Worm (Caenorhabditis elegans): ENCODE results near the gene vab-2.

vab-2 gene

DNA sequence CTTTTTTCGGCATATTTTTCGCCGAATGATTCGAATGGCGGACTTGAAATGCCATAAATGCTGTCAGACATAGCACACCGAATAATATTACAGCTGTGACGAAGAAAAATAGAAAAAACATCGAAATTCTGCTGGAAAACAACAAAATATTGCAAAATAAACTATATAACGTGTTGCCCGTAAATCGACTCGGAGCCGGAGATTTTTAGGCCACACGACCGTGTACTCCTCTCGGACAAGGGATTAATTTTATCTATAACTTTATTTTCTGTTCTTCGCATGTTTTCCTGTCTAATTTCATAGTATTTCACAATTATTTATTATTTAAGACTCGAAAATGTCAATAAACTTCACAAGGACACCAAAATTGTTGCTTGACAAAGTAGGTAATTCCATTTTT is 36.6 kb upstream of the vab-2 start, which contains the start of the genes algn-14 and M02B7.2 (continued):
- TF ChIP-seq nhr-77 (tag; optimal IDR thresholded peaks at IDR 0.05) (peak; percentile 0), nhr-47 (tag; optimal IDR thresholded peaks at IDR 0.05) (peak; percentile 84), sup-37 (GFP tag; optimal IDR thresholded peaks at IDR 0.05) (no peak), tbx-2 (tag; optimal IDR thresholded peaks at IDR 0.05) (peak; percentile 84), nhr-20 (tag; optimal IDR thresholded peaks at IDR 0.05) (peak; percentile 79), vab-15 (tag; optimal IDR thresholded peaks at IDR 0.05) (no peak), unc-98 (GFP tag; IDR thresholded peaks at IDR 0.05) (peak; percentile 62; the same call in 1 of the 2 replicates), lin-15B (tag; optimal IDR thresholded peaks at IDR 0.05) (no peak), fkh-10 (GFP tag; optimal IDR thresholded peaks at IDR 0.05) (no peak), ztf-11 (tag; optimal IDR thresholded peaks at IDR 0.05) (peak in 1 of 2 experiments; percentile 82), hlh-17 (GFP tag; optimal IDR thresholded peaks at IDR 0.05; ENCODE audit: borderline replicate concordance) (no peak), dpl-1 (GFP tag; optimal IDR thresholded peaks at IDR 0.05) (peak; percentile 16 to 70 (median 61)), ets-5 (GFP tag; IDR thresholded peaks at IDR 0.05) (no peak), nhr-237 (tag; optimal IDR thresholded peaks at IDR 0.05) (no peak), fkh-8 (tag; optimal IDR thresholded peaks at IDR 0.05) (peak; percentile 74), elt-2 (tag; optimal IDR thresholded peaks at IDR 0.05) (peak; percentile 64), elt-3 (tag; optimal IDR thresholded peaks at IDR 0.05) (no peak), ama-1 (optimal IDR thresholded peaks at IDR 0.05) (no peak), lin-35 (GFP tag; optimal IDR thresholded peaks at IDR 0.05) (peak; percentile 55 to 61), efl-1 (optimal IDR thresholded peaks at IDR 0.05) (peak; percentile 63 to 65), efl-1 (GFP tag; optimal IDR thresholded peaks at IDR 0.05 in 1 of 2) (peak; percentile 63 to 96), lin-13 (GFP tag; optimal IDR thresholded peaks at IDR 0.05) (peak; percentile 50), mdl-1 (tag; optimal IDR thresholded peaks at IDR 0.05) (no peak), lsy-2 (tag; optimal IDR thresholded peaks at IDR 0.05) (peak; percentile 73 to 76), ceh-82 (tag; optimal IDR thresholded peaks at IDR 0.05) (peak; percentile 23 to 44 (median 25)), aha-1 (tag; optimal IDR thresholded peaks at IDR 0.05) (no peak), sptf-1 (tag; optimal IDR thresholded peaks at IDR 0.05) (no peak), unc-30 (tag; optimal IDR thresholded peaks at IDR 0.05) (no peak), lin-39 (tag; optimal IDR thresholded peaks at IDR 0.05) (peak; percentile 44), snu-23 (GFP tag; optimal IDR thresholded peaks at IDR 0.05) (peak; percentile 82), F16B12.6 (tag; optimal IDR thresholded peaks at IDR 0.05) (no peak), lir-3 (tag; optimal IDR thresholded peaks at IDR 0.05; ENCODE audit: poor library complexity) (peak; percentile 93), efl-3 (GFP tag; optimal IDR thresholded peaks at IDR 0.05) (no peak), nhr-90 (tag; optimal IDR thresholded peaks at IDR 0.05; ENCODE audit: poor library complexity) (peak; percentile 86), pqm-1 (tag; optimal IDR thresholded peaks at IDR 0.05) (no peak), nhr-76 (tag; optimal IDR thresholded peaks at IDR 0.05) (no peak), nhr-19 (GFP tag; conservative IDR thresholded peaks at IDR 0.05) (peak; percentile 63), mep-1 (tag; optimal IDR thresholded peaks at IDR 0.05) (peak; percentile 60), tlp-1 (tag; optimal IDR thresholded peaks at IDR 0.05) (no peak), nhr-84 (tag; optimal IDR thresholded peaks at IDR 0.05) (no peak), Y116A8C.19 (tag; optimal IDR thresholded peaks at IDR 0.05; ENCODE audit: borderline replicate concordance) (peak; percentile 45), irx-1 (tag; optimal IDR thresholded peaks at IDR 0.05) (peak; percentile 85), egl-27 (tag; optimal IDR thresholded peaks at IDR 0.05) (no peak), mab-9 (GFP tag; IDR thresholded peaks at IDR 0.05) (no peak), nhr-12 (tag; optimal IDR thresholded peaks at IDR 0.05) (no peak), C34B4.2 (tag; optimal IDR thresholded peaks at IDR 0.05) (no peak), dsc-1 (tag; optimal IDR thresholded peaks at IDR 0.05) (peak; percentile 87), fkh-4 (tag; optimal IDR thresholded peaks at IDR 0.05; ENCODE audit: borderline replicate concordance) (peak; percentile 90), blmp-1 (tag; optimal IDR thresholded peaks at IDR 0.05) (no peak), unc-62 (GFP tag; optimal IDR thresholded peaks at IDR 0.05) (no peak), swsn-7 (tag; optimal IDR thresholded peaks at IDR 0.05) (peak; percentile 78), fos-1 (tag; optimal IDR thresholded peaks at IDR 0.05) (no peak), zip-4 (GFP tag; optimal IDR thresholded peaks at IDR 0.05) (no peak), mef-2 (tag; optimal IDR thresholded peaks at IDR 0.05) (no peak)

Measured in whole organism, L1 larva.